Fruit fly (Drosophila melanogaster) whole organism, prepupa: ENCODE results near the gene ninaA.

Experiments
- Blimp-1 ChIP-seq: fragments of 200-800 bp; sonication (Bioruptor generic); optimal IDR thresholded peaks from 3 replicates; lab custom pipeline; 2017; ENCODE audit warnings: missing biosample characterization, missing genetic modification characterization, mild to moderate bottlenecking, moderate library complexity, missing genetic modification reagents
- CG10631 ChIP-seq: fragments of 200-800 bp; sonication (Bioruptor generic); optimal IDR thresholded peaks from 2 replicates; lab custom pipeline; 2016; ENCODE audit warnings: missing biosample characterization, missing genetic modification characterization
- CG10669 ChIP-seq: fragments of 200-800 bp; sonication (Bioruptor generic); optimal IDR thresholded peaks from 3 replicates; lab custom pipeline; 2018; ENCODE audit warnings: missing biosample characterization, mild to moderate bottlenecking, missing genetic modification characterization, moderate library complexity
- CG11294 ChIP-seq: fragments of 200-800 bp; sonication (Bioruptor generic); IDR thresholded peaks from 2 replicates; pipeline ENCODE4 v1.3.6; 2022; ENCODE audit warnings: missing biosample characterization, missing genetic modification characterization
- CG11762 ChIP-seq: fragments of 200-800 bp; sonication (Bioruptor generic); optimal IDR thresholded peaks from 3 replicates; lab custom pipeline; 2016; ENCODE audit warnings: missing biosample characterization, missing genetic modification characterization; ENCODE audit not compliant: insufficient read depth
- CG11902 ChIP-seq: fragments of 200-800 bp; sonication (Bioruptor generic); optimal IDR thresholded peaks from 3 replicates; lab custom pipeline; 2016; ENCODE audit warnings: missing biosample characterization, missing genetic modification characterization
- CG1621 ChIP-seq: fragments of 200-800 bp; sonication (Bioruptor generic); optimal IDR thresholded peaks from 3 replicates; lab custom pipeline; 2018; ENCODE audit warnings: missing biosample characterization, mild to moderate bottlenecking, missing genetic modification characterization
- CG3032 ChIP-seq: fragments of 200-800 bp; optimal IDR thresholded peaks from 2 replicates; lab custom pipeline; 2019; ENCODE audit warnings: missing biosample characterization, mild to moderate bottlenecking, missing genetic modification characterization, moderate library complexity
- CG31627 ChIP-seq: fragments of 200-800 bp; sonication (Bioruptor generic); optimal IDR thresholded peaks from 3 replicates; lab custom pipeline; 2016; ENCODE audit warnings: missing biosample characterization, missing genetic modification characterization
- CG32006 ChIP-seq: fragments of 200-800 bp; sonication (Bioruptor generic); optimal IDR thresholded peaks from 3 replicates; lab custom pipeline; 2017; ENCODE audit warnings: missing biosample characterization, mild to moderate bottlenecking, missing genetic modification characterization
- CG34406 ChIP-seq: fragments of 200-800 bp; sonication (Bioruptor generic); optimal IDR thresholded peaks from 3 replicates; lab custom pipeline; 2016; ENCODE audit warnings: missing biosample characterization, missing genetic modification characterization
- CG3919 ChIP-seq: fragments of 200-800 bp; sonication (Bioruptor generic); optimal IDR thresholded peaks from 3 replicates; lab custom pipeline; 2016; ENCODE audit warnings: missing biosample characterization, missing genetic modification characterization
- CG4318 ChIP-seq: fragments of 200-800 bp; sonication (Bioruptor generic); optimal IDR thresholded peaks from 3 replicates; lab custom pipeline; 2017; ENCODE audit warnings: missing biosample characterization, mild to moderate bottlenecking, missing genetic modification characterization
- CG6276 ChIP-seq: fragments of 200-800 bp; sonication (Bioruptor generic); optimal IDR thresholded peaks from 2 replicates; lab custom pipeline; 2017; ENCODE audit warnings: missing biosample characterization, mild to moderate bottlenecking, missing genetic modification characterization
- CG6854 ChIP-seq: fragments of 200-800 bp; sonication (Bioruptor generic); optimal IDR thresholded peaks from 2 replicates; lab custom pipeline; 2017; ENCODE audit warnings: missing biosample characterization, mild to moderate bottlenecking, missing genetic modification characterization
- CG7368 ChIP-seq: fragments of 200-800 bp; sonication (Bioruptor generic); optimal IDR thresholded peaks from 3 replicates; lab custom pipeline; 2016; ENCODE audit warnings: missing biosample characterization, missing genetic modification characterization
- CG8119 ChIP-seq: fragments of 200-800 bp; sonication (Bioruptor generic); IDR thresholded peaks from 3 replicates; pipeline ENCODE4 v1.3.6; 2022; ENCODE audit warnings: missing biosample characterization, missing genetic modification characterization
- CG8632 ChIP-seq: fragments of 200-800 bp; sonication (Bioruptor generic); optimal IDR thresholded peaks from 3 replicates; lab custom pipeline; 2016; ENCODE audit warnings: missing biosample characterization, missing genetic modification characterization
- CG9139 ChIP-seq: fragments of 200-800 bp; sonication (Bioruptor generic); optimal IDR thresholded peaks from 3 replicates; lab custom pipeline; 2017; ENCODE audit warnings: missing biosample characterization, mild to moderate bottlenecking, missing genetic modification characterization
- Eip93F ChIP-seq: fragments of 200-800 bp; sonication (Bioruptor generic); optimal IDR thresholded peaks from 2 replicates; lab custom pipeline; 2016; ENCODE audit warnings: missing biosample characterization, mild to moderate bottlenecking, missing genetic modification characterization
- Ets21C ChIP-seq: fragments of 200-800 bp; sonication (Bioruptor generic); optimal IDR thresholded peaks from 3 replicates; lab custom pipeline; 2016; ENCODE audit warnings: missing biosample characterization, missing genetic modification characterization
- Ets96B ChIP-seq: fragments of 200-800 bp; optimal IDR thresholded peaks from 2 replicates; lab custom pipeline; 2019; ENCODE audit warnings: missing biosample characterization, mild to moderate bottlenecking, missing genetic modification characterization, moderate library complexity
- Hr38 ChIP-seq: sonication (Bioruptor generic); optimal IDR thresholded peaks from 2 replicates; lab custom pipeline; 2016; ENCODE audit warnings: missing biosample characterization, missing genetic modification characterization
- Hr39 ChIP-seq: fragments of 200-800 bp; sonication (Bioruptor generic); optimal IDR thresholded peaks from 2 replicates; lab custom pipeline; 2016; ENCODE audit warnings: missing biosample characterization, missing genetic modification characterization
- Hr4 ChIP-seq: fragments of 200-800 bp; sonication (Bioruptor generic); optimal IDR thresholded peaks from 3 replicates; lab custom pipeline; 2016; ENCODE audit warnings: missing biosample characterization, missing genetic modification characterization
- Met ChIP-seq: fragments of 200-800 bp; sonication (Bioruptor generic); optimal IDR thresholded peaks from 3 replicates; lab custom pipeline; 2016; ENCODE audit warnings: missing biosample characterization, missing genetic modification characterization
- OdsH ChIP-seq: fragments of 200-800 bp; sonication (Bioruptor generic); optimal IDR thresholded peaks from 3 replicates; lab custom pipeline; 2016; ENCODE audit warnings: missing biosample characterization, missing genetic modification characterization
- Smox ChIP-seq: fragments of 200-800 bp; sonication (Bioruptor generic); optimal IDR thresholded peaks from 3 replicates; lab custom pipeline; 2016; ENCODE audit warnings: missing biosample characterization, missing genetic modification characterization
- Sox102F ChIP-seq: fragments of 200-800 bp; sonication (Bioruptor generic); optimal IDR thresholded peaks from 2 replicates; lab custom pipeline; 2016; ENCODE audit warnings: missing biosample characterization, mild to moderate bottlenecking, missing genetic modification characterization
- Sox14 ChIP-seq: fragments of 200-800 bp; sonication (Bioruptor generic); optimal IDR thresholded peaks from 3 replicates; lab custom pipeline; 2016; ENCODE audit warnings: missing biosample characterization, missing genetic modification characterization
- Sox15 ChIP-seq: fragments of 200-800 bp; sonication (Bioruptor generic); optimal IDR thresholded peaks from 3 replicates; lab custom pipeline; 2016; ENCODE audit warnings: missing biosample characterization, missing genetic modification characterization
- acj6 ChIP-seq: fragments of 200-800 bp; sonication (Bioruptor generic); optimal IDR thresholded peaks from 3 replicates; lab custom pipeline; 2016; ENCODE audit warnings: missing biosample characterization, missing genetic modification characterization
- cyc ChIP-seq: fragments of 200-800 bp; sonication (Bioruptor generic); optimal IDR thresholded peaks from 3 replicates; lab custom pipeline; 2016; ENCODE audit warnings: missing biosample characterization, missing genetic modification characterization
- dac ChIP-seq: fragments of 200-800 bp; sonication (Bioruptor generic); optimal IDR thresholded peaks from 2 replicates; lab custom pipeline; 2017; ENCODE audit warnings: missing biosample characterization, mild to moderate bottlenecking, missing genetic modification characterization
- fd59A ChIP-seq: fragments of 200-800 bp; sonication (Bioruptor generic); optimal IDR thresholded peaks from 2 replicates; lab custom pipeline; 2017; ENCODE audit warnings: missing biosample characterization, mild to moderate bottlenecking, missing genetic modification characterization, missing genetic modification reagents
- fd85E ChIP-seq: fragments of 200-800 bp; sonication (Bioruptor generic); optimal IDR thresholded peaks from 3 replicates; lab custom pipeline; 2016; ENCODE audit warnings: missing biosample characterization, missing genetic modification characterization
- fkh ChIP-seq: fragments of 200-800 bp; sonication (Bioruptor generic); optimal IDR thresholded peaks from 3 replicates; lab custom pipeline; 2017; ENCODE audit warnings: missing biosample characterization, mild to moderate bottlenecking, missing genetic modification characterization, moderate library complexity
- lz ChIP-seq: fragments of 200-800 bp; sonication (Bioruptor generic); optimal IDR thresholded peaks from 3 replicates; lab custom pipeline; 2016; ENCODE audit warnings: missing biosample characterization, missing genetic modification characterization
- net ChIP-seq: fragments of 200-800 bp; sonication (Bioruptor generic); optimal IDR thresholded peaks from 3 replicates; lab custom pipeline; 2016; ENCODE audit warnings: missing biosample characterization, missing genetic modification characterization
- pdm3 ChIP-seq: fragments of 200-800 bp; sonication (Bioruptor generic); optimal IDR thresholded peaks from 3 replicates; lab custom pipeline; 2016; ENCODE audit warnings: missing biosample characterization, missing genetic modification characterization
- salr ChIP-seq, 2 experiments: fragments of 200-800 bp; sonication (Bioruptor generic); optimal IDR thresholded peaks; 3 replicates each; lab custom pipeline; 2016 to 2018; ENCODE audit warnings: missing biosample characterization in 2 of 2, missing genetic modification characterization in 2 of 2, mild to moderate bottlenecking in 1 of 2
- spab ChIP-seq: fragments of 200-800 bp; sonication (Bioruptor generic); optimal IDR thresholded peaks from 2 replicates; lab custom pipeline; 2017; ENCODE audit warnings: missing biosample characterization, mild to moderate bottlenecking, missing genetic modification characterization, missing genetic modification reagents
- ss ChIP-seq, 2 experiments: fragments of 200-800 bp; sonication (Bioruptor generic); optimal IDR thresholded peaks; 2 replicates in 1 of 2; 3 replicates in 1 of 2; lab custom pipeline; 2017 to 2018; ENCODE audit warnings: mild to moderate bottlenecking in 2 of 2, missing biosample characterization in 2 of 2, missing genetic modification characterization in 2 of 2, moderate library complexity in 1 of 2
- topi ChIP-seq: fragments of 200-800 bp; sonication (Bioruptor generic); optimal IDR thresholded peaks from 3 replicates; lab custom pipeline; 2016; ENCODE audit warnings: missing biosample characterization, missing genetic modification characterization

ninaA gene

dm6 chr2L:856690-857488 lies 20.2 kb upstream of the ninaA start (continued):
- TF ChIP-seq CG8119 (peak; percentile 37; the same call in 1 of the 3 replicates), Blimp-1 (GFP tag; lab: Kevin White, UChicago) (no peak), CG11762 (GFP tag; lab: Kevin White, UChicago) (no peak), CG6854 (no peak), dac (no peak), lz (GFP tag; lab: Kevin White, UChicago) (peak; percentile 1), Smox (GFP tag; lab: Kevin White, UChicago) (no peak), Ets96B (tag; lab: Kevin White, UChicago) (peak; percentile 36), acj6 (GFP tag; lab: Kevin White, UChicago) (peak; percentile 29), Sox102F (GFP tag; lab: Kevin White, UChicago) (no peak), Hr39 (GFP tag; lab: Kevin White, UChicago) (peak; percentile 40), CG8632 (GFP tag; lab: Kevin White, UChicago) (peak; percentile 37), Met (GFP tag; lab: Kevin White, UChicago) (peak; percentile 19), CG31627 (GFP tag; lab: Kevin White, UChicago) (peak; percentile 3), Hr38 (GFP tag; lab: Kevin White, UChicago) (no peak), CG11902 (GFP tag; lab: Kevin White, UChicago) (peak; percentile 47), CG6276 (peak; percentile 24), CG11294 (no peak), fd59A (no peak), OdsH (GFP tag; lab: Kevin White, UChicago) (peak; percentile 17), Ets21C (no peak), fkh (GFP tag; lab: Kevin White, UChicago) (peak; percentile 20), CG10669 (GFP tag; lab: Kevin White, UChicago) (no peak), CG32006 (GFP tag; lab: Kevin White, UChicago) (peak; percentile 36), CG3919 (peak; percentile 47), Sox15 (GFP tag; lab: Kevin White, UChicago) (peak; percentile 17)

DNA sequence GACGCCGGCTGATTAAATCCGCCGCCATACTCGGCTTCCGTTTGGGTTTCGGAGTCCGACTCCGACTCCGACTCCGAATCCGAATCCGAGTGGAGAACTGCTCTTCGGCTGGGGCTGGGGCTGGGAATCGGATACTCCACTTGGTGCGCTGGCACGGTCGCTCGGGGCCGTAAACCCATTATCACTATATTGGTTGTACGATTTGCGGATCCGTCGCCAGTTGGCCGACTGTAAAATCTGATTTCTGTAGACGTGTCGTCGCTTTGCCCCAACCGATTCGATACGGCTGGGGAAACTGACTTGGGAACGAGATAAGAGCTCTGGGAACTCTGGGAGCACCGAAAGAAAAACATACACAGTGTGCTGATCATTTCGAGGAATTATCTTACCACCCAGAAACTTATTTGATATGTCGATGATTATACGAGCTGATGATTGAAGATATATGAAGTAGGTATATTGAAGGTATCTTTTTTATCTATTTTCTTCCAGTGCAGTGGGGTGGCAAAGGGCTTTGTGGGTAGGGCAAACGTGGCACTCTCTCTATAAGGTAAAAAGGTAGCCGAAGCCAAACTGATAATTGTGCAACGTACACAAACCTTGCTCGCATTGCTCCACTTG lies 19.1 kb upstream of the ninaA start:
- peak; percentile 43 for TF ChIP-seq CG31627 (GFP tag; lab: Kevin White, UChicago)
- TF ChIP-seq ss (GFP tag; optimal IDR thresholded peaks at IDR 0.05; lab: Kevin White, UChicago): no peak
- no peak for TF ChIP-seq cyc (GFP tag; lab: Kevin White, UChicago)
- no peak for TF ChIP-seq Hr4
- no peak for TF ChIP-seq CG4318 (GFP tag; lab: Kevin White, UChicago)
- no peak for TF ChIP-seq CG8119
- peak; percentile 14 for TF ChIP-seq CG7368 (GFP tag; lab: Kevin White, UChicago)
- no peak for TF ChIP-seq Eip93F (GFP tag; lab: Kevin White, UChicago)
- no peak for TF ChIP-seq Hr39 (GFP tag; lab: Kevin White, UChicago)
- no peak for TF ChIP-seq Ets96B (tag; lab: Kevin White, UChicago)
- TF ChIP-seq topi: no peak
- TF ChIP-seq CG10631: peak; percentile 13
- no peak for TF ChIP-seq CG3032 (tag; lab: Kevin White, UChicago)
- no peak for TF ChIP-seq CG1621
- TF ChIP-seq Smox (GFP tag; lab: Kevin White, UChicago): no peak
- TF ChIP-seq Ets21C: no peak
- no peak for TF ChIP-seq fd59A
- peak; percentile 39 for TF ChIP-seq pdm3 (GFP tag; lab: Kevin White, UChicago)
- no peak for TF ChIP-seq Blimp-1 (GFP tag; lab: Kevin White, UChicago)
- TF ChIP-seq Sox14 (GFP tag; lab: Kevin White, UChicago): peak; percentile 24
- no peak for TF ChIP-seq CG9139 (GFP tag; lab: Kevin White, UChicago)
- TF ChIP-seq fkh (GFP tag; lab: Kevin White, UChicago): no peak
- peak; percentile 11 for TF ChIP-seq CG3919
- no peak for TF ChIP-seq CG10669 (GFP tag; lab: Kevin White, UChicago)
- no peak for TF ChIP-seq salr (GFP tag; optimal IDR thresholded peaks at IDR 0.05; lab: Kevin White, UChicago)
- TF ChIP-seq spab (GFP tag; lab: Kevin White, UChicago): no peak
- no peak for TF ChIP-seq CG34406 (GFP tag; lab: Kevin White, UChicago)
- no peak for TF ChIP-seq fd85E (GFP tag; lab: Kevin White, UChicago)
- TF ChIP-seq CG8632 (GFP tag; lab: Kevin White, UChicago): no peak
- TF ChIP-seq Sox15 (GFP tag; lab: Kevin White, UChicago): no peak
- no peak for TF ChIP-seq net (GFP tag; lab: Kevin White, UChicago)
- no peak for TF ChIP-seq CG11294
- no peak for TF ChIP-seq CG6276
- TF ChIP-seq Met (GFP tag; lab: Kevin White, UChicago): peak; percentile 7
- no peak for TF ChIP-seq CG6854
- TF ChIP-seq lz (GFP tag; lab: Kevin White, UChicago): no peak
